Fruit fly (Drosophila melanogaster) whole organism: ENCODE data around the gene CG8915.

Source experiments
- CG8478 ChIP-seq: fragments of >200 bp; optimal IDR thresholded peaks from 2 replicates; lab custom pipeline; 2018; ENCODE audit warnings: inconsistent platforms
- Dll ChIP-seq: fragments of >200 bp; optimal IDR thresholded peaks from 2 replicates; lab custom pipeline; 2017
- EcR ChIP-seq, 2 experiments: fragments of >200 bp; optimal IDR thresholded peaks; 2 replicates each; lab custom pipeline; 2017; ENCODE audit warnings: missing biosample characterization in 2 of 2, missing genetic modification characterization in 2 of 2, missing genetic modification reagents in 2 of 2
- pan ChIP-seq: fragments of >200 bp; optimal IDR thresholded peaks from 2 replicates; lab custom pipeline; 2017
- psq ChIP-seq: fragments of >200 bp; optimal IDR thresholded peaks from 2 replicates; lab custom pipeline; 2017
- usp ChIP-seq: fragments of >200 bp; optimal IDR thresholded peaks from 2 replicates; lab custom pipeline; 2017; ENCODE audit warnings: missing biosample characterization, missing genetic modification characterization, mixed read lengths

CG8915 gene

DNA sequence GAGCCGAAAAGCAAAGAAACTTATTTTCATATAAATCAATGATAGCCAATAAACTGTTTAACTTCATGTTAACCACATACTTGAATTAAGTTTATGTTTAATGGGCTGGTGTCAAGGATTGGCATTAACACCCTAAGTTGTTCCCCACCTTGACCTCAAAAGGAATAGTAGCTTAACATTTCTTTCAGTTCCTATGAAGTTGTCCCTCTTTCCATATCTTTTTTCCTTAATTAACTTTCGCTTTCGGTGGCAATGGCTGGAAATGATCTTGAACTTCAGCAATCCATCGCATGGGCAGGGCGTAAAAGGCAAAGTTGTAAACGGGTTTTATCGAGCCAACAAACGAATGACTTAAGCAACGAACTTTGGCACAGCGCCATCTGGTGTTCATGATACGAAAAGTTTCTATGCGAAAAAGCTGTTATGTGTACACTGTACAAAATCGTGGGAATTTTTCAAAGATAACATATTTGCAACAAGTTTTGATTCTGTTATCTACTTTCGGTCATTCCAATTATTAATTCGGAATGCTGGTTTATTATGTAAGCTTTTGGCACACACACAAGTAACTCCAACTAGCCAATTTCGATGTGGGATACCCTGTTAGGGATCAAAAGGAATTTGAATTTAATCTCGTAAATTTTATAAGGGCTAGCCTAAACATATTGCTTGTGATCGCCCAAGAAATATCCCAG lies 15.2 kb downstream of the CG8915 start:
- TF ChIP-seq Dll (lab: Kevin White, UChicago), result no peak
- TF ChIP-seq pan, result no peak
- no peak for TF ChIP-seq EcR (GFP tag; optimal IDR thresholded peaks at IDR 0.05; lab: Kevin White, UChicago)
- no peak for TF ChIP-seq usp (GFP tag; lab: Kevin White, UChicago)
- no peak for TF ChIP-seq psq (lab: Kevin White, UChicago)
- TF ChIP-seq CG8478 (lab: Kevin White, UChicago), result no peak

DNA sequence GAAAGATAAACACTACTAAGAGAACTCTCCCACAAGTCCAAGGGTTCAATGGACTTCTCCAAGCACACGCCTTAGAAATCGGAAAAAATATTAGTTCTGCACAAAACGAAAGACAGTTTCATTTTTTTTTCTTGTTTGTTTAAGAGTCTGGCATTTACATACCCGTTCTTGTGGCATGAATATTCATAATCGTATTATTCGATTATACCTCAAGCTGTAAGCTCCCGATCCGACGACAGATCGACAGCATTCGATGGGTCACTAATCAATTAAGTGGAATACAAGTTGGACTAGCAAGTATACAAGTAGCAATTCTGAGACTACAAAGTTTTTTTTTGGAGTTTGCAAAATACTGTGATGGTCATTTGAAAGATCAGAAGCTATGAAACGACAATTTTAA lies 17.3 kb downstream of the CG8915 start:
- TF ChIP-seq EcR (GFP tag; optimal IDR thresholded peaks at IDR 0.05; lab: Kevin White, UChicago), result no peak
- no peak for TF ChIP-seq CG8478 (lab: Kevin White, UChicago)
- no peak for TF ChIP-seq pan
- TF ChIP-seq psq (lab: Kevin White, UChicago), result no peak
- TF ChIP-seq usp (GFP tag; lab: Kevin White, UChicago), result no peak

DNA sequence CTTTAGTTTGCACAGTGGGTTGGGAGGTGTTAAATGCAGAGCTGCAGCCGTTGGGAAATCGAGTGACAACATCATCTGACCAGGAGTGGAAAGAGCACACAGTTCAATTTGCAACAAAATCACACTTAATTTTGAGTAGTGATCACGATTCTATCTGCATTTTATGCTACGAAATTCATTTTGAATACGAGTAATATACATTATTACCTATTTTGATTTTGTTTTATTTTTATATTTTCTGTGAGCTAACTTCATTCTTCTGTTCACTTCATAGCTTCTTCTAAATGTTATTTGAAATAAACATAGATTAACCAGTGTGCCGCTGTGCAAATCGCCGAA lies 18.2 kb downstream of the CG8915 start, which contains the start of gene CG10598:
Gene CG10598 (minus strand): TSS at position 187 of the 339 bp plus-strand sequence.
- no peak for TF ChIP-seq usp (GFP tag; lab: Kevin White, UChicago)

DNA sequence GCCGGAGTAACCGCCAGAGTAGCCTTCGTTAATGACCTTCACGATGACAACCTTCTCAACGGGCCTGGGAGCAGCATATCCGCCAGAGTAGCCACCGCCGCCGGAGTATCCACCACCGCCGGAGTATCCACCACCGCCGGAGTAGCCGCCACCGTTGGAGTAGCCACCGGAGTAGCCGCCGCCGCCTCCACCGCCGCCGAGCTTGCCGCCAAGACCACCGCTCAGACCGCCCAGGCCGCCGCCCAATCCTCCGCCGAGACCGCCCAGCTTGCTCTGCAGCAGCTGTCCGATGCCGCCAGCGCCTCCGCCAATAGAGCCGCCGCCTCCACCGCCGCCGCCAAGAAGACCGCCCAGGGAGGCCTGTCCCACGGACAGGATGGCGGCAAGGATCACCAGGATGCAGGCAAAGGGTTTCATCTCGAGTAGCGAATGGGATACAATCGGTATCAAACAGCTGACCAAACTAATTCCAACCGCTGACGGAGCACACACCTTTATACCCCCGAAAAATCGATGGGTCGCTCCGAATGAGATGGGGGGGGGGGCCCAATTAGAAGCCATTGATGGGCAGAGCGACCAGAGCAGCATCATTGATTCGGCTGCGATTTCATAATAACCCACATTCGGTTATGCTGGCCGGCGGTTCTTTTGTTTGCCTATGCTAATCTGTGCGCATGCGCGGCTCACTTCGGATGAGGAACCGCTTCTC lies 18.7 kb downstream of the CG8915 start:
- TF ChIP-seq CG8478 (lab: Kevin White, UChicago) (no peak), pan (no peak), Dll (lab: Kevin White, UChicago) (no peak), usp (GFP tag; lab: Kevin White, UChicago) (no peak), EcR (GFP tag; optimal IDR thresholded peaks at IDR 0.05; lab: Kevin White, UChicago) (no peak), psq (lab: Kevin White, UChicago) (no peak)

DNA sequence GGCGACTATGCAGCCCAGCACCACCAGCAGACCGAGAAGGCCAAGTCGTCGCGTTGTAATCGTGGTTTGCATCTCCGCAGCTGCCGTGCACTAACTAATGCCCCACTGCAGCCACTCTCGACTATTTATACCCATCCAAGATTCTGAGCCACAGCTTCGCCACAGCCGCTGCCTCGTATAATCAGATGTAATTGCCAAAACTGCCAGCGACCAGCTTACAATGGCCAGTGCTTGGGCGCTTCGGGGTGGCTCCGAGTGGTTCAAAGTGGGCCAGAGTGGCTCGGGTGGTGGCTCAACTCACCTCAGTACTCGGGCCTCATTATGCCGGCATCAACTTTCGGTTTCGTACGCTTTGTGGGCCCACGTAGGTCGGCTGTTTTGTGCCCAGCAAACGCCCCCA lies 21.1 kb downstream of the CG8915 start, which contains the start of gene CG34327:
Gene CG34327 (minus strand): TSS at position 101 of the 400 bp plus-strand sequence.
- no peak for TF ChIP-seq usp (GFP tag; lab: Kevin White, UChicago)
- TF ChIP-seq psq (lab: Kevin White, UChicago), result no peak
- no peak for TF ChIP-seq EcR (GFP tag; optimal IDR thresholded peaks at IDR 0.05; lab: Kevin White, UChicago)
- TF ChIP-seq Dll (lab: Kevin White, UChicago), result no peak
- no peak for TF ChIP-seq pan
- no peak for TF ChIP-seq CG8478 (lab: Kevin White, UChicago)

DNA sequence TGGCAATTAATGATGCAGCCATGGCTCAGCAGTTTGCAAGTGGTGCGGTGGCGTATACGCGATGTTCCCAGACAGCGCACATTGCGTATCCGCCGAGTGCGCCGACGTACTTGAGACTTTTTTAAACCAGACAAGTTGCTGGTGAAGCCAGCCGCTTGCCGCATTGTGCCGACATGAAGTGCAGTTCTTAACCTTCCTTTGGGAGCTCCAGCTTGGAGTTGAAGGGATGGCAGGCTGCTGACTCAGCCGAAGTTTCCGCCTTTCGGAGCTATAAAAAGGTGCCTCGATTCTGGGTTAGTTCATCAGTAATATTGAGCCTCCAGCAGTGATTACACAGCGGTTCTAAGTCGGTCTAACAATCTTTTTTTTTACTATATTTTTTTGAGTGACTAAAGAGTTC lies 23.7 kb downstream of the CG8915 start, which contains the start of gene CG5172:
Gene CG5172 (plus strand): TSS at position 301 of the 400 bp plus-strand sequence.
- TF ChIP-seq usp (GFP tag; lab: Kevin White, UChicago) (no peak), pan (no peak), CG8478 (lab: Kevin White, UChicago) (no peak), psq (lab: Kevin White, UChicago) (no peak), Dll (lab: Kevin White, UChicago) (no peak), EcR (GFP tag; optimal IDR thresholded peaks at IDR 0.05; lab: Kevin White, UChicago) (no peak)

DNA sequence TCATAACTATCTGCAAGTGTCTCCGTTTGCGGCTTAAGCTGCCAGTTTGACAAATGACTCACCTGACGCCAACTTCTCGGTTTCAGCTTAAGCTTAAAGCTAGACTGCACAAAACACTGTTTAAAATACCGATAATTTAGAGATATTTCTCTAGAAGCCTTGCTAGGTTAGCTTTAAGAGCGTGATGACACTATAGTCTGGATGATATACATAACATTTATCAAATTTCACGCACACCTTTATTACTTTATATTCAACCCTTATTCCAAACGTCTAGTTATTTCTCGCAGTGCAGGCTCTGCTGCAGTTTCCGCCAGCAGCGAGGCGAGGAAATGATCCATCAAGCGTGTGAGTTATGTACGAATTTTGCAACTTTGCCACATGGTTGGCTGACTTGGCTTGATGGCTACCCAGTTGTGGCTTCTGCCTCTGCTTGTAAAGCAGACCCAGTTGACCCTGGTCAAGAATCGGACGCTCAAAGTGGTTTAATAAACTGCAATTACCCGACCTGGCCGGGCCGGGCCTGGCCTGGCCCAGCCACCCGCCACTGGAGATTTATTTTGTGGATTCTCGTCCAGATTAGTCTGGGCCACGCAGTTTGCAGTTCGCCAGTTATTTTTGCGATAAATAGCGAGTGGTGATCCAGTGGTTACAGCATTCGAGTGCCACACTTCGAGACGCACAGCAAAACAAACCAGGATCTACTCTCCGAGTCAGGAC lies 26.4 kb downstream of the CG8915 start, which contains the start of gene CG12998:
Gene CG12998 (plus strand): TSS at position 436 of the 720 bp plus-strand sequence.
- TF ChIP-seq EcR (GFP tag; optimal IDR thresholded peaks at IDR 0.05; lab: Kevin White, UChicago) (no peak), pan (no peak), psq (lab: Kevin White, UChicago) (no peak)

DNA sequence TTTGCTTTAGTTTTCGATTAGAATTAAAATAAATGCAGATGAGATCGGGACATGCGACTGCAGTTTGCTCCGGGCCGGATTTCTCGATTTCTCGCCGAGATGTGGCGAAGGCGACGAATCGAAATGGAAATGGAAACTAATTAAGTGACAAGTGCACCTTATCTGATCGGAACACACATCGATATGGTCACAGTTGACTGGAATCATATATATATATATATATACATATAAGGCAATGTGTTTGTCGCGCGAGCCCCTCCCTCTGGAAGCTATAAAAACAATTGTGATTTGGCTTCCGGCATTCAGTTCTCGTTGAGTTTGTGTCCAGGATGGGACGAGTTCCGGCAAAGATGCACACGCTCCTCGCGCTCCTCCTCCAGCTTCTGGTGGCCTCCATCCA lies 29.8 kb downstream of the CG8915 start, which contains the start of gene CG5162:
Gene CG5162 (plus strand): TSS at position 301 of the 400 bp plus-strand sequence.
- no peak for TF ChIP-seq psq (lab: Kevin White, UChicago)
- TF ChIP-seq CG8478 (lab: Kevin White, UChicago), result no peak
- no peak for TF ChIP-seq EcR (GFP tag; optimal IDR thresholded peaks at IDR 0.05; lab: Kevin White, UChicago)
- TF ChIP-seq pan, result no peak
- no peak for TF ChIP-seq usp (GFP tag; lab: Kevin White, UChicago)
- TF ChIP-seq Dll (lab: Kevin White, UChicago), result no peak

DNA sequence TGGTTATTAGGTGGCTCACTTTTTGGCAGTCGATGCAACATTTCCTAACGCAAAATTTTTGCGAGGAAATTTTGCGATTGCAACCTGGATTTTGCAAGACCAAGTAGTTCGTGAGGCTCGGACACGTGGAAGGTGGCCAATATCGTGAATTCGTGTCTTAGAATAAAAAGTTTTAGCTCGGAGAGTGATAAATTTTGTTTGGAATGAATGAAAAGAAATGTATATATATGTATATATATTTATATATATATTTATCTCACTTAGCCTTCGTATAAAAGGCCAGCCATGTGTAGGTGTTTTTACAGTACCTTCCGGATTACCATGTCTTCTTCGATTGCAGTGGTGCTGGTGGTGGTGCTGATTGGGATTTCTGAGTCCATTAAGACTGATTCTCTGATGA lies 32.8 kb downstream of the CG8915 start, which contains the start of gene CG18258:
Gene CG18258 (plus strand): TSS at position 301 of the 400 bp plus-strand sequence.
- TF ChIP-seq pan, result no peak
- no peak for TF ChIP-seq psq (lab: Kevin White, UChicago)
- no peak for TF ChIP-seq Dll (lab: Kevin White, UChicago)
- TF ChIP-seq CG8478 (lab: Kevin White, UChicago), result no peak
- TF ChIP-seq EcR (GFP tag; optimal IDR thresholded peaks at IDR 0.05; lab: Kevin White, UChicago), result no peak
- no peak for TF ChIP-seq usp (GFP tag; lab: Kevin White, UChicago)

DNA sequence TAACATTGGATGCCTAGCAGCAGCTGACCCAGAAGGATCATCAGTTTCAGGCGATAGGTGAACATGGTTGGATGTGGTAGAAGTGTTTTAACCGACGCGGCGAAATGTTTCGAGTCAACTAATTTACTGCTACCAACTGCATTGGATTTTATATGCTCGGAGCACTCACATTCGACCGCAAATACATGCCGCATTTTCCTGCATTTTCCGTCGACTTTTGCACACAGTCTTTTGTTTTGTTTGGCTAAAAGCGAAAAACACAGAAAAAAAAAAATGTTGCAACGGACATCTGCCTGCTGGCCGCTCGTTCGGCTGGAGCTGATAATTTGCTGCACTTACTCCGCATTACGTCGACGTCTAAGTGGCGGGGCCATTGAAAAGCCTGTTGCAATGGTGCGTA lies 34.9 kb downstream of the CG8915 start, which contains the start of gene CG12995:
Gene CG12995 (minus strand): TSS at position 101 of the 400 bp plus-strand sequence.
- TF ChIP-seq psq (lab: Kevin White, UChicago) (no peak), pan (no peak), Dll (lab: Kevin White, UChicago) (no peak), usp (GFP tag; lab: Kevin White, UChicago) (no peak), EcR (GFP tag; optimal IDR thresholded peaks at IDR 0.05; lab: Kevin White, UChicago) (no peak), CG8478 (lab: Kevin White, UChicago) (no peak)

DNA sequence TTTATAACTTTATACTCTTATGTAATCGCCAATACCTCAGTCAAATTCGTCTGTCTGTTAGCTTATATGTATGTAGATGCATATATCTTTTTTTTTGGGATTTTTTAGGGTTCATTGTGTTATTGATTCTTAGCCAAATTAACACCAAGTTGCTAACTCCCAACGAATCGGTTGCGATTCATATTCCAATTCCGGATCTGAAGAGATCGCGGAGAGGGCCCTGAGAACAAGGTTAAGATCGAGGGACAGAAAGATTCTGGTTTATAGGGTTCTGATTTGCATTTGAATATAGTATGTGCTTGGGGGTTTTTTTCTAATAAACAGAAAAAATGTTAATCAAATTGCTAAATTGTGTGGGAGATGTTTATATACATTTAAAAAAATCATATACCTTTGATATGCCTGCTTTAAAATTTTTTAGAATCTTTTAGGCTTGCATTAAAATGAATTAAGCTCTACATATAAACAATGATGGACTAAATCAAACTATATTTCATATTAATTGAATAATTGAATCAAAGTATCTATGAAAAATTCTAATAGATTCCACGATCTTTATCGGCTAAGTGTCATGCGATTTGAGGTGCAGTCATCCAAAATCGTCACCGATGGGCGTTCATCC lies 36.8 kb downstream of the CG8915 start, which contains the start of gene CG32563:
Gene CG32563 (plus strand): TSS at position 572 of the 622 bp plus-strand sequence.
- TF ChIP-seq usp (GFP tag; lab: Kevin White, UChicago) (no peak), pan (no peak), EcR (GFP tag; optimal IDR thresholded peaks at IDR 0.05; lab: Kevin White, UChicago) (no peak), CG8478 (lab: Kevin White, UChicago) (no peak), Dll (lab: Kevin White, UChicago) (no peak), psq (lab: Kevin White, UChicago) (no peak)
